Fruit fly (Drosophila melanogaster) whole organism, embryonic: ENCODE results near the gene CG34309.
A peak's percentile ranks its signal among the peaks of the same experiment; 100 is the strongest.

Source experiments
- Atf6 ChIP-seq: fragments of 200-800 bp; sonication (Bioruptor generic); IDR thresholded peaks from 2 replicates; pipeline ENCODE4 v1.3.6; 2022; ENCODE audit warnings: missing biosample characterization, missing genetic modification characterization
- Bgb ChIP-seq: fragments of 200-800 bp; sonication (Bioruptor generic); IDR thresholded peaks from 2 replicates; pipeline ENCODE4 v1.3.6; 2022; ENCODE audit warnings: missing biosample characterization, missing genetic modification characterization; ENCODE audit not compliant: partially characterized antibody
- BtbVII ChIP-seq: fragments of 200-800 bp; sonication (Bioruptor generic); optimal IDR thresholded peaks from 3 replicates; lab custom pipeline; 2017; ENCODE audit warnings: missing biosample characterization, mild to moderate bottlenecking, missing genetic modification characterization
- CG12391 ChIP-seq: fragments of 200-800 bp; sonication (Bioruptor generic); optimal IDR thresholded peaks from 3 replicates; lab custom pipeline; 2018; ENCODE audit warnings: missing biosample characterization, mild to moderate bottlenecking, missing genetic modification characterization, moderate library complexity
- CG12659 ChIP-seq: fragments of 200-800 bp; sonication (Bioruptor generic); optimal IDR thresholded peaks from 3 replicates; lab custom pipeline; 2017; ENCODE audit warnings: mild to moderate bottlenecking, missing biosample characterization, missing genetic modification reagents, missing genetic modification characterization
- CG14965 ChIP-seq: fragments of 200-800 bp; sonication (Bioruptor generic); optimal IDR thresholded peaks from 2 replicates; lab custom pipeline; 2016; ENCODE audit warnings: missing biosample characterization, missing genetic modification characterization, borderline replicate concordance
- CG15479 ChIP-seq: fragments of 200-800 bp; sonication (Bioruptor generic); optimal IDR thresholded peaks from 3 replicates; lab custom pipeline; 2019; ENCODE audit warnings: missing biosample characterization, mild to moderate bottlenecking, missing genetic modification characterization, moderate library complexity
- CG17802 ChIP-seq: fragments of 200-800 bp; sonication (Bioruptor generic); optimal IDR thresholded peaks from 2 replicates; lab custom pipeline; 2018; ENCODE audit warnings: missing biosample characterization, mild to moderate bottlenecking, missing genetic modification characterization, moderate library complexity
- CG18476 ChIP-seq: fragments of 200-800 bp; sonication (Bioruptor generic); optimal IDR thresholded peaks from 2 replicates; lab custom pipeline; 2016; ENCODE audit warnings: missing biosample characterization, mild to moderate bottlenecking, missing genetic modification characterization
- CG31388 ChIP-seq: fragments of 200-800 bp; sonication (Bioruptor generic); optimal IDR thresholded peaks from 2 replicates; lab custom pipeline; 2016; ENCODE audit warnings: missing biosample characterization, missing genetic modification characterization
- CG3163 ChIP-seq: fragments of 200-800 bp; sonication (Bioruptor generic); optimal IDR thresholded peaks from 3 replicates; lab custom pipeline; 2016; ENCODE audit warnings: missing biosample characterization, missing genetic modification characterization
- CG3995 ChIP-seq: fragments of 200-800 bp; sonication (Bioruptor generic); optimal IDR thresholded peaks from 3 replicates; lab custom pipeline; 2016; ENCODE audit warnings: missing biosample characterization, missing genetic modification characterization
- CG7786 ChIP-seq: fragments of 200-800 bp; sonication (Bioruptor generic); optimal IDR thresholded peaks from 2 replicates; lab custom pipeline; 2016; ENCODE audit warnings: missing biosample characterization, missing genetic modification characterization
- CG7928 ChIP-seq: fragments of 200-800 bp; sonication (Bioruptor generic); optimal IDR thresholded peaks from 2 replicates; lab custom pipeline; 2017; ENCODE audit warnings: missing biosample characterization, mild to moderate bottlenecking, missing genetic modification characterization
- CG8359 ChIP-seq: fragments of 200-800 bp; sonication (Bioruptor generic); optimal IDR thresholded peaks from 2 replicates; lab custom pipeline; 2017; ENCODE audit warnings: missing biosample characterization, mild to moderate bottlenecking, missing genetic modification characterization, borderline replicate concordance
- CG9215 ChIP-seq: fragments of 200-800 bp; sonication (Bioruptor generic); IDR thresholded peaks from 2 replicates; pipeline ENCODE4 v1.3.6; 2022; ENCODE audit warnings: missing biosample characterization, missing genetic modification characterization
- CG9437 ChIP-seq: fragments of 200-800 bp; sonication (Bioruptor generic); optimal IDR thresholded peaks from 2 replicates; lab custom pipeline; 2018; ENCODE audit warnings: missing biosample characterization, mild to moderate bottlenecking, missing genetic modification characterization
- CHES-1-like ChIP-seq: fragments of 200-800 bp; sonication (Bioruptor generic); optimal IDR thresholded peaks from 2 replicates; lab custom pipeline; 2016; ENCODE audit warnings: missing biosample characterization, missing genetic modification characterization
- Camta ChIP-seq: fragments of 200-800 bp; sonication (Bioruptor generic); optimal IDR thresholded peaks from 2 replicates; lab custom pipeline; 2016; ENCODE audit warnings: missing biosample characterization, missing genetic modification characterization
- Dek ChIP-seq: fragments of 200-800 bp; sonication (Bioruptor generic); optimal IDR thresholded peaks from 3 replicates; lab custom pipeline; 2019; ENCODE audit warnings: missing biosample characterization, mild to moderate bottlenecking, missing genetic modification characterization, moderate library complexity
- Dfd ChIP-seq, 2 experiments: fragments of >200 bp; optimal IDR thresholded peaks; 2 replicates each; lab custom pipeline; 2017; ENCODE audit warnings: missing biosample characterization in 2 of 2, missing genetic modification characterization in 2 of 2
- Hand ChIP-seq: fragments of 200-800 bp; sonication (Bioruptor generic); optimal IDR thresholded peaks from 2 replicates; lab custom pipeline; 2017; ENCODE audit warnings: mild to moderate bottlenecking, missing biosample characterization, missing genetic modification reagents, missing genetic modification characterization
- Hr78 ChIP-seq, 2 experiments: fragments of 200-800 bp in 1 of 2; fragments of >200 bp in 1 of 2; sonication (Bioruptor generic) in 1 of 2; optimal IDR thresholded peaks; 2 replicates each; lab custom pipeline; 2017 to 2019; ENCODE audit warnings: missing biosample characterization in 2 of 2, missing genetic modification characterization in 2 of 2, mild to moderate bottlenecking in 1 of 2, moderate library complexity in 1 of 2
- Jarid2 ChIP-seq: fragments of 200-800 bp; sonication (Bioruptor generic); optimal IDR thresholded peaks from 3 replicates; lab custom pipeline; 2017; ENCODE audit warnings: mild to moderate bottlenecking, missing biosample characterization, missing genetic modification reagents, missing genetic modification characterization
- Lhr ChIP-seq: fragments of 200-800 bp; sonication (Bioruptor generic); optimal IDR thresholded peaks from 3 replicates; lab custom pipeline; 2017; ENCODE audit warnings: mild to moderate bottlenecking, missing biosample characterization, missing genetic modification reagents, missing genetic modification characterization
- Lpt ChIP-seq: fragments of >200 bp; optimal IDR thresholded peaks from 2 replicates; lab custom pipeline; 2018; ENCODE audit warnings: missing biosample characterization, missing genetic modification characterization
- Mes4 ChIP-seq: fragments of 200-800 bp; sonication (Bioruptor generic); optimal IDR thresholded peaks from 2 replicates; lab custom pipeline; 2016; ENCODE audit warnings: missing biosample characterization, missing genetic modification characterization
- Mrtf ChIP-seq: fragments of 200-800 bp; sonication (Bioruptor generic); IDR thresholded peaks from 3 replicates; pipeline ENCODE4 v1.3.6; 2022; ENCODE audit warnings: missing biosample characterization, missing genetic modification characterization
- Ptx1 ChIP-seq: fragments of 200-800 bp; sonication (Bioruptor generic); IDR thresholded peaks from 2 replicates; pipeline ENCODE4 v1.3.6; 2022; ENCODE audit warnings: missing biosample characterization, missing genetic modification characterization
- ara ChIP-seq: fragments of 200-800 bp; sonication (Bioruptor generic); IDR thresholded peaks from 2 replicates; pipeline ENCODE4 v1.3.6; 2022; ENCODE audit warnings: missing biosample characterization, missing genetic modification characterization
- ase ChIP-seq: fragments of 200-800 bp; sonication (Bioruptor generic); IDR thresholded peaks from 3 replicates; pipeline ENCODE4 v1.3.6; 2022; ENCODE audit warnings: missing biosample characterization, missing genetic modification characterization
- ash1 ChIP-seq: fragments of 200-800 bp; sonication (Bioruptor generic); optimal IDR thresholded peaks from 2 replicates; lab custom pipeline; 2018; ENCODE audit warnings: missing biosample characterization, mild to moderate bottlenecking, missing genetic modification characterization
- bab2 ChIP-seq: fragments of 200-800 bp; sonication (Bioruptor generic); optimal IDR thresholded peaks from 2 replicates; lab custom pipeline; 2016; ENCODE audit warnings: missing biosample characterization, missing genetic modification characterization
- bigmax ChIP-seq: fragments of 200-800 bp; sonication (Bioruptor generic); optimal IDR thresholded peaks from 2 replicates; lab custom pipeline; 2018; ENCODE audit warnings: missing biosample characterization, mild to moderate bottlenecking, missing genetic modification characterization
- chm ChIP-seq: fragments of 200-800 bp; sonication (Bioruptor generic); IDR thresholded peaks from 2 replicates; pipeline ENCODE4 v1.3.6; 2022; ENCODE audit warnings: missing biosample characterization, missing genetic modification characterization
- eve ChIP-seq, 2 experiments: fragments of >200 bp; optimal IDR thresholded peaks; 2 replicates each; lab custom pipeline; 2017; ENCODE audit warnings: missing biosample characterization in 2 of 2, missing genetic modification characterization in 2 of 2
- gcm ChIP-seq: fragments of 200-800 bp; sonication (Bioruptor generic); optimal IDR thresholded peaks from 2 replicates; lab custom pipeline; 2019; ENCODE audit warnings: missing biosample characterization, mild to moderate bottlenecking, missing genetic modification characterization, moderate library complexity
- gem ChIP-seq: fragments of 200-800 bp; sonication (Bioruptor generic); optimal IDR thresholded peaks from 2 replicates; lab custom pipeline; 2019; ENCODE audit warnings: missing biosample characterization, mild to moderate bottlenecking, missing genetic modification characterization, moderate library complexity
- nau ChIP-seq: fragments of 200-800 bp; sonication (Bioruptor generic); optimal IDR thresholded peaks from 3 replicates; lab custom pipeline; 2017; ENCODE audit warnings: missing biosample characterization, mild to moderate bottlenecking, missing genetic modification characterization, missing genetic modification reagents
- odd ChIP-seq: fragments of 200-800 bp; sonication (Bioruptor generic); optimal IDR thresholded peaks from 2 replicates; lab custom pipeline; 2017; ENCODE audit warnings: missing biosample characterization, mild to moderate bottlenecking, missing genetic modification characterization
- peb ChIP-seq: fragments of 200-800 bp; sonication (Bioruptor generic); IDR thresholded peaks from 2 replicates; pipeline ENCODE4 v1.3.6; 2022; ENCODE audit warnings: missing biosample characterization, missing genetic modification characterization
- prd ChIP-seq, 3 experiments: fragments of >200 bp in 2 of 3; fragments of 200-800 bp in 1 of 3; sonication (Bioruptor generic) in 1 of 3; optimal IDR thresholded peaks in 2 of 3; IDR thresholded peaks in 1 of 3; 2 replicates in 2 of 3; 3 replicates in 1 of 3; pipeline versions ENCODE4 v1.3.6 to Lab custom; 2017 to 2022; ENCODE audit warnings: missing biosample characterization in 1 of 3, missing genetic modification characterization in 1 of 3
- rib ChIP-seq: fragments of 200-800 bp; sonication (Bioruptor generic); IDR thresholded peaks from 2 replicates; pipeline ENCODE4 v1.3.6; 2022; ENCODE audit warnings: missing biosample characterization, missing genetic modification characterization
- row ChIP-seq: fragments of 200-800 bp; sonication (Bioruptor generic); IDR thresholded peaks from 3 replicates; pipeline ENCODE4 v1.3.6; 2022; ENCODE audit warnings: missing biosample characterization, missing genetic modification characterization
- sens-2 ChIP-seq: fragments of 200-800 bp; sonication (Bioruptor generic); IDR thresholded peaks from 2 replicates; pipeline ENCODE4 v1.3.6; 2022; ENCODE audit warnings: missing biosample characterization, missing genetic modification characterization
- tll ChIP-seq, 2 experiments: fragments of 200-800 bp in 1 of 2; fragments of >200 bp in 1 of 2; sonication (Bioruptor generic) in 1 of 2; optimal IDR thresholded peaks; 2 replicates each; lab custom pipeline; 2017 to 2019; ENCODE audit warnings: missing biosample characterization in 2 of 2, missing genetic modification characterization in 2 of 2, mild to moderate bottlenecking in 1 of 2, moderate library complexity in 1 of 2
- ttk ChIP-seq: fragments of 200-800 bp; sonication (Bioruptor generic); IDR thresholded peaks from 2 replicates; pipeline ENCODE4 v2.1.2; 2022; ENCODE audit warnings: missing biosample characterization, missing genetic modification characterization

Gene CG34309

DNA sequence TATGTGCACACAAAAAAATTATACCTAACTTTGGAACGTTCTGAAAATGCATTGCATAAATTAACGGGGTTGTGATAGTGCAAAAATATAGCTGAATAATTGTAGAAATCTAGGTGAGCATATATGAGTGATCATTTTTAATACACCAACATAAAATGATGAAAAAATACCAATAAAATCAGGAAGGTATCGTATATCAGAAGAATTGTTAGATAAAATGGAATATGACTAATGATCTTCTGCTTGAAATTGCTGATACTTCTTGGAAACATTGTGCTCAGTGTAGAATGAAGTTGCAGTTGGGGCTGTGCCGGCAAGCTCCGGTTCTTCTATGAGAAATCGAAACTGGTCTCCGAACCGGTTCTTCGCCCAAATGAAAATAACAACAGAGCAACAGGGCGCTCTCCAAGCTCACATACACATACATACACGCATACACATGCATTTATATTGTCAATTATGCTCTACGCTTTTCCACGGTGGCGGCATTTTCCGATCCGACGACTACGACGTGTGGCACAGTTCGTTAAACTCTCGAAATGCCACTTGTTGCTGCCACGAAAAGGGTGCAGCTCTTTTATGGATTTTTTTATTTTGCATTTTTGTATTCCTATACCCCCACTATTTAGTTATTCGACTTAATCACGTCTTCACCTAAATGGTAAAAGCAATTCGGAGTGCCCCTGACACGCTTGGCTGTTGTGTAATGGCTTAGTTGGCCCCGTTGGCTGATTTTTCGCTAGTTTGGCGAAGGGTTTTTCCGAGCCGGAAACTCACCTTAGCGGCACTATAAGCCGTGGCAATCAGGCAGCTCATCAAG lies 28.7 kb downstream of the CG34309 start (continued):
- TF ChIP-seq bigmax (GFP tag; lab: Kevin White, UChicago), result no peak
- TF ChIP-seq BtbVII (GFP tag; lab: Kevin White, UChicago), result peak; percentile 75
- TF ChIP-seq CHES-1-like, result peak; percentile 89
- TF ChIP-seq nau, result peak; percentile 76
- peak; percentile 90 for TF ChIP-seq gcm (GFP tag; lab: Kevin White, UChicago)
- TF ChIP-seq Hand, result peak; percentile 68
- TF ChIP-seq odd (GFP tag; lab: Kevin White, UChicago), result peak; percentile 86
- TF ChIP-seq rib (GFP tag; lab: Robert Waterston, UW), result peak; percentile 77
- TF ChIP-seq Mrtf (GFP tag; lab: Robert Waterston, UW), result peak; percentile 67; the same call in 1 of the 3 replicates
- TF ChIP-seq Mes4 (GFP tag; lab: Kevin White, UChicago), result peak; percentile 83
- TF ChIP-seq CG18476 (GFP tag; lab: Kevin White, UChicago), result peak; percentile 71
- peak; percentile 91 for TF ChIP-seq CG7786
- peak; percentile 90 for TF ChIP-seq Ptx1
- TF ChIP-seq bab2, result peak; percentile 87
- TF ChIP-seq Camta (GFP tag; lab: Kevin White, UChicago), result peak; percentile 89
- peak; percentile 88 for TF ChIP-seq Atf6 (GFP tag; lab: Robert Waterston, UW)
- TF ChIP-seq tll (GFP tag; optimal IDR thresholded peaks at IDR 0.05; lab: Kevin White, UChicago), result no peak
- peak; percentile 71 for TF ChIP-seq CG3163 (GFP tag; lab: Kevin White, UChicago)
- peak; percentile 92 for TF ChIP-seq CG12659 (GFP tag; lab: Kevin White, UChicago)
- peak in 1 of 2 experiments; percentile 97 for TF ChIP-seq eve (GFP tag; optimal IDR thresholded peaks at IDR 0.05; lab: Kevin White, UChicago)
- TF ChIP-seq prd (optimal IDR thresholded peaks at IDR 0.05; lab: Kevin White, UChicago), result no peak
- peak; percentile 89 for TF ChIP-seq prd (GFP tag; IDR thresholded peaks at IDR 0.05; lab: Robert Waterston, UW)
- TF ChIP-seq row (GFP tag; lab: Robert Waterston, UW), result peak; percentile 88
- peak; percentile 88 for TF ChIP-seq Dek (tag; lab: Kevin White, UChicago)
- peak; percentile 95 for TF ChIP-seq CG12391 (tag; lab: Kevin White, UChicago)
- no peak for TF ChIP-seq ash1 (GFP tag; lab: Kevin White, UChicago)
- TF ChIP-seq Bgb (GFP tag; lab: Robert Waterston, UW), result no peak; the same call in 1 of the 2 replicates
- TF ChIP-seq Lhr (GFP tag; lab: Kevin White, UChicago), result peak; percentile 78
- peak; percentile 96 for TF ChIP-seq gem
- TF ChIP-seq CG15479 (GFP tag; lab: Kevin White, UChicago), result no peak
- peak; percentile 88 for TF ChIP-seq ara
- no peak for TF ChIP-seq Lpt (GFP tag; lab: Kevin White, UChicago)
- TF ChIP-seq CG9437 (GFP tag; lab: Kevin White, UChicago), result peak; percentile 88
- peak; percentile 83 for TF ChIP-seq ttk (GFP tag; lab: Robert Waterston, UW)
- peak; percentile 42 for TF ChIP-seq CG7928 (GFP tag; lab: Kevin White, UChicago)
- no peak for TF ChIP-seq Dfd (GFP tag; optimal IDR thresholded peaks at IDR 0.05; lab: Kevin White, UChicago)
- TF ChIP-seq CG9215, result peak; percentile 79
- peak; percentile 28 for TF ChIP-seq CG3995 (GFP tag; lab: Kevin White, UChicago)
- TF ChIP-seq ase (GFP tag; lab: Robert Waterston, UW), result peak; percentile 66
- TF ChIP-seq CG31388, result peak; percentile 61
- peak; percentile 5 for TF ChIP-seq CG14965 (GFP tag; lab: Kevin White, UChicago)
- TF ChIP-seq sens-2 (GFP tag; lab: Robert Waterston, UW), result peak; percentile 75; the same call in 1 of the 2 replicates
- peak in 1 of 2 experiments; percentile 73 for TF ChIP-seq Hr78 (GFP tag; optimal IDR thresholded peaks at IDR 0.05; lab: Kevin White, UChicago)
- peak; percentile 69 for TF ChIP-seq CG17802
- TF ChIP-seq chm (GFP tag; lab: Robert Waterston, UW), result no peak; the same call in 1 of the 2 replicates
- peak; percentile 68; the same call in 1 of the 2 replicates for TF ChIP-seq peb (GFP tag; lab: Robert Waterston, UW)
- TF ChIP-seq Jarid2 (GFP tag; lab: Kevin White, UChicago), result peak; percentile 43
- peak; percentile 68 for TF ChIP-seq CG8359
